Worm (Caenorhabditis elegans): ENCODE measurements around the gene ceh-30.

DNA sequence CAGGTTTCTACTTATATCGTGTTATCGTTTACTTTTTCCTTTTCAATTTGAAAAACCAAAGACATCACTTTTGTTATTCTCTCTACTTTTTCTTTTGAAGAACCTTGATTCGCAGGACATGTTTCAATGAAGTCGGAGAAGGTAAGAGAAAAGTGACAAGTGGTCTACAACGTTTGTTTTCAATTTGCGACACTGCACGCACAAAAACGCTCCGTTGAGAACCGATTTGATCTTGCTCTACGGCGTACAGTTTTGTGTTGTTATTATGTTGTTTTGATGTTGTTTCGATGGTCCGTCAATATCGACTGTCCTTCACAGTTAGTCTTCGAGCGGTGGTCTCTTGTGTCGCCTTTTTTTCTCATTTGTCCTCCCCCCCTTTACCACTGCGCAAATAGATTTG, 26.0 kb downstream of the ceh-30 start, which contains the start of gene pccb-1:
- no peak for TF ChIP-seq nhr-11 (tag; optimal IDR thresholded peaks at IDR 0.05)
- TF ChIP-seq sox-2 (GFP tag; IDR thresholded peaks at IDR 0.05): no peak
- no peak for TF ChIP-seq ama-1 (optimal IDR thresholded peaks at IDR 0.05)
- TF ChIP-seq unc-86 (tag; optimal IDR thresholded peaks at IDR 0.05): no peak
- TF ChIP-seq fkh-10 (GFP tag; optimal IDR thresholded peaks at IDR 0.05): no peak
- no peak for TF ChIP-seq F13H6.1 (tag; optimal IDR thresholded peaks at IDR 0.05)
- TF ChIP-seq sdc-2 (tag; optimal IDR thresholded peaks at IDR 0.05): no peak
- TF ChIP-seq ceh-2 (tag; optimal IDR thresholded peaks at IDR 0.05): no peak
- TF ChIP-seq pqm-1 (tag; optimal IDR thresholded peaks at IDR 0.05): no peak
- TF ChIP-seq K02D7.2 (tag; optimal IDR thresholded peaks at IDR 0.05): no peak
- TF ChIP-seq pha-4 (tag; optimal IDR thresholded peaks at IDR 0.05): no peak

All from whole organism, late embryonic.